Worm (Caenorhabditis elegans) whole organism, L4 larva: ENCODE measurements around the gene rod-1.

Source experiments
- R02D3.7 ChIP-seq: fragments of 150-350 bp; sonication (generic microtip); optimal IDR thresholded peaks from 3 replicates; lab custom pipeline; 2014; ENCODE audit warnings: missing biosample characterization, missing genetic modification characterization
- Y75B8A.6 ChIP-seq: fragments of 200-800 bp; sonication (Bioruptor generic); IDR thresholded peaks from 2 replicates; pipeline ENCODE4 v1.3.6; 2022; ENCODE audit warnings: missing genetic modification reagents, missing genetic modification characterization, missing compliant biosample characterization
- ceh-32 ChIP-seq: sonication (generic microtip); optimal IDR thresholded peaks from 2 replicates; lab custom pipeline; 2016; ENCODE audit warnings: mild to moderate bottlenecking, missing genetic modification characterization, missing compliant biosample characterization; ENCODE audit not compliant: poor library complexity
- ceh-82 ChIP-seq: sonication (generic microtip); optimal IDR thresholded peaks from 2 replicates; lab custom pipeline; 2017; ENCODE audit warnings: missing biosample characterization, missing genetic modification characterization
- cey-2 ChIP-seq: sonication (generic microtip); optimal IDR thresholded peaks from 3 replicates; lab custom pipeline; 2017; ENCODE audit warnings: missing genetic modification characterization, mild to moderate bottlenecking, missing compliant biosample characterization, antibody characterized with exemption, borderline replicate concordance; ENCODE audit not compliant: insufficient read depth
- duxl-1 ChIP-seq: sonication (generic microtip); optimal IDR thresholded peaks from 2 replicates; lab custom pipeline; 2016; ENCODE audit warnings: mild to moderate bottlenecking, missing genetic modification characterization, moderate library complexity, missing compliant biosample characterization; ENCODE audit not compliant: poor library complexity
- lsy-2 ChIP-seq, 2 experiments: fragments of 150-350 bp in 1 of 2; sonication (generic microtip) in 1 of 2; optimal IDR thresholded peaks; 2 replicates each; lab custom pipeline; 2014 to 2017; ENCODE audit warnings: missing biosample characterization in 2 of 2, missing genetic modification characterization in 2 of 2
- nhr-28 ChIP-seq: fragments of 150-350 bp; optimal IDR thresholded peaks from 2 replicates; lab custom pipeline; 2014; ENCODE audit warnings: missing biosample characterization, missing genetic modification characterization
- nhr-76 ChIP-seq: fragments of 150-350 bp; optimal IDR thresholded peaks from 2 replicates; lab custom pipeline; 2014; ENCODE audit warnings: missing biosample characterization, missing genetic modification characterization
- snpc-4 ChIP-seq: fragments of 150-350 bp; optimal IDR thresholded peaks from 2 replicates; lab custom pipeline; 2014; ENCODE audit warnings: missing biosample characterization, missing genetic modification characterization
- tag-97 ChIP-seq: fragments of 200-800 bp; sonication (Bioruptor generic); IDR thresholded peaks from 2 replicates; pipeline ENCODE4 v1.3.6; 2022; ENCODE audit warnings: missing genetic modification characterization, missing compliant biosample characterization
- unc-39 ChIP-seq: sonication (generic microtip); optimal IDR thresholded peaks from 2 replicates; lab custom pipeline; 2017; ENCODE audit warnings: missing biosample characterization, missing genetic modification characterization

ce11 chrIV:7487554-7488456 lies 9.6 kb downstream of the rod-1 start, which contains the start of the genes his-60 and his-59:
- TF ChIP-seq nhr-76: no peak
- TF ChIP-seq R02D3.7 (tag; lab: Kevin White, UChicago): no peak
- no peak for TF ChIP-seq ceh-32
- TF ChIP-seq snpc-4 (tag; lab: Kevin White, UChicago): no peak
- no peak for TF ChIP-seq lsy-2 (tag; optimal IDR thresholded peaks at IDR 0.05; lab: Kevin White, UChicago)
- TF ChIP-seq unc-39 (tag; lab: Kevin White, UChicago): no peak
- no peak for TF ChIP-seq tag-97 (GFP tag; lab: Robert Waterston, UW)
- TF ChIP-seq nhr-28 (tag; lab: Kevin White, UChicago): no peak
- TF ChIP-seq ceh-82: no peak
- TF ChIP-seq cey-2: no peak
- no peak for TF ChIP-seq duxl-1 (tag; lab: Kevin White, UChicago)
- no peak for TF ChIP-seq Y75B8A.6 (GFP tag; lab: Robert Waterston, UW)
